Worm (Caenorhabditis elegans): Measurements from ENCODE around the gene pals-38.

DNA sequence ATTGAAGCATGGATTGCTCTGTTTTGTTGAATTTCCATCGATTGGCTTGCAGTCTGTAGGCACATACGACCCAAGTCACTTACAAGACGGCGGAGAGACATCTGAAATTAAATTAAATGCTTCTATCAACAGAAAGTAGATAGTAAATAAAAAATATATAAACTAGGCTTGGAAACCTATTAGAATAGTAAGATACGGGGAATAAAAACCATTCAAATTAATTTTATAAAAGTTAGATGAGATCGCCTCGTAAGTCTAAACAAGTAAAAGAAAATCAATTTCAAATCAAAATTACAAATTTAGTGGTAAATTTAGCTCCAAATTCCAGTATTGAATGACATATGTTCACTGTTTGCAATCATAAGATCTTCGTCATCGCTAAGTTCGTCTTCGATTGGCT, 47.7 kb upstream of the pals-38 start, which contains the start of gene mrps-11:
- no peak for TF ChIP-seq nhr-111 (GFP tag; optimal IDR thresholded peaks at IDR 0.05)
- no peak for TF ChIP-seq hlh-11 (tag; optimal IDR thresholded peaks at IDR 0.05)
- TF ChIP-seq aly-2 (tag; optimal IDR thresholded peaks at IDR 0.05), result no peak
- no peak for TF ChIP-seq daf-16 (GFP tag; optimal IDR thresholded peaks at IDR 0.05)
- TF ChIP-seq daf-16 (tag; optimal IDR thresholded peaks at IDR 0.05), result no peak
- no peak for TF ChIP-seq daf-12 (tag; optimal IDR thresholded peaks at IDR 0.05)
- no peak for TF ChIP-seq nhr-48 (tag; optimal IDR thresholded peaks at IDR 0.05)
- TF ChIP-seq Y105C5A.15 (GFP tag; IDR thresholded peaks at IDR 0.05), result no peak
- no peak for TF ChIP-seq nhr-6 (tag; optimal IDR thresholded peaks at IDR 0.05)
- TF ChIP-seq ama-1 (optimal IDR thresholded peaks at IDR 0.05), result no peak
- no peak for TF ChIP-seq cey-2 (tag; optimal IDR thresholded peaks at IDR 0.05; ENCODE audit: borderline replicate concordance, insufficient read depth)
- TF ChIP-seq fos-1 (tag; optimal IDR thresholded peaks at IDR 0.05), result no peak
- no peak for TF ChIP-seq snpc-4 (tag; optimal IDR thresholded peaks at IDR 0.05)
- no peak for TF ChIP-seq R02D3.7 (tag; optimal IDR thresholded peaks at IDR 0.05)
- TF ChIP-seq arid-1 (GFP tag; conservative IDR thresholded peaks at IDR 0.05), result no peak
